Worm (Caenorhabditis elegans): ENCODE measurements around the gene T03D8.6.

- TF ChIP-seq flt-1 (GFP tag; IDR thresholded peaks at IDR 0.05), result no peak
- no peak for TF ChIP-seq tab-1 (GFP tag; IDR thresholded peaks at IDR 0.05)
- no peak for TF ChIP-seq T22C8.4 (GFP tag; IDR thresholded peaks at IDR 0.05)
- TF ChIP-seq ztf-23 (GFP tag; IDR thresholded peaks at IDR 0.05), result no peak
- no peak for TF ChIP-seq cog-1 (tag; optimal IDR thresholded peaks at IDR 0.05)
- no peak for TF ChIP-seq med-1 (GFP tag; optimal IDR thresholded peaks at IDR 0.05; ENCODE audit: insufficient read depth)
- no peak for TF ChIP-seq klf-2 (GFP tag; conservative IDR thresholded peaks at IDR 0.05)
- TF ChIP-seq ref-1 (GFP tag; conservative IDR thresholded peaks at IDR 0.05), result no peak
Observed at ce11 chrV:20862681-20863080, 42.6 kb upstream of the T03D8.6 start, which contains the start of gene twk-35.
